Worm (Caenorhabditis elegans) whole organism, L2 larva: ENCODE data around the gene Y54F10BM.13.

ENCODE experiments used
- ZK546.5 ChIP-seq: sonication (generic microtip); optimal IDR thresholded peaks from 2 replicates; lab custom pipeline; 2017; ENCODE audit warnings: missing biosample characterization, missing genetic modification characterization
- alr-1 ChIP-seq: fragments of 150-350 bp; optimal IDR thresholded peaks from 2 replicates; lab custom pipeline; 2014; ENCODE audit warnings: missing biosample characterization, missing genetic modification characterization
- ama-1 ChIP-seq: fragments of 150-350 bp; optimal IDR thresholded peaks from 2 replicates; lab custom pipeline; 2018; ENCODE audit warnings: inconsistent platforms
- blmp-1 ChIP-seq: sonication (generic microtip); optimal IDR thresholded peaks from 2 replicates; lab custom pipeline; 2017; ENCODE audit warnings: missing genetic modification characterization, mild to moderate bottlenecking, missing compliant biosample characterization, antibody characterized with exemption, moderate library complexity; ENCODE audit not compliant: insufficient read depth
- crh-2 ChIP-seq: sonication (generic microtip); optimal IDR thresholded peaks from 2 replicates; lab custom pipeline; 2017; ENCODE audit warnings: missing biosample characterization, missing genetic modification characterization
- dmd-4 ChIP-seq: sonication (generic microtip); optimal IDR thresholded peaks from 2 replicates; lab custom pipeline; 2017; ENCODE audit warnings: missing biosample characterization, missing genetic modification characterization
- elt-3 ChIP-seq: sonication (generic microtip); optimal IDR thresholded peaks from 2 replicates; lab custom pipeline; 2017; ENCODE audit warnings: missing biosample characterization, missing genetic modification characterization
- fos-1 ChIP-seq: fragments of 150-350 bp; optimal IDR thresholded peaks from 2 replicates; lab custom pipeline; 2014; ENCODE audit warnings: missing biosample characterization, missing genetic modification characterization
- lin-13 ChIP-seq: fragments of 150-350 bp; optimal IDR thresholded peaks from 2 replicates; lab custom pipeline; 2014; ENCODE audit warnings: missing biosample characterization, missing genetic modification reagents, missing genetic modification characterization
- lin-39 ChIP-seq: fragments of 150-350 bp; optimal IDR thresholded peaks from 2 replicates; lab custom pipeline; 2014; ENCODE audit warnings: missing biosample characterization, missing genetic modification reagents, missing genetic modification characterization
- mab-5 ChIP-seq: fragments of 150-350 bp; optimal IDR thresholded peaks from 2 replicates; lab custom pipeline; 2014; ENCODE audit warnings: missing biosample characterization, missing genetic modification characterization
- mbf-1 ChIP-seq: sonication (generic microtip); optimal IDR thresholded peaks from 2 replicates; lab custom pipeline; 2017; ENCODE audit warnings: missing biosample characterization, missing genetic modification characterization
- nhr-10 ChIP-seq: sonication (generic microtip); optimal IDR thresholded peaks from 2 replicates; lab custom pipeline; 2017; ENCODE audit warnings: missing biosample characterization, missing genetic modification characterization
- nhr-12 ChIP-seq: fragments of 150-350 bp; optimal IDR thresholded peaks from 2 replicates; lab custom pipeline; 2014; ENCODE audit warnings: missing biosample characterization, missing genetic modification characterization
- nhr-23 ChIP-seq: fragments of 150-350 bp; optimal IDR thresholded peaks from 2 replicates; lab custom pipeline; 2014; ENCODE audit warnings: missing biosample characterization, missing genetic modification reagents, missing genetic modification characterization
- nhr-25 ChIP-seq: fragments of 150-350 bp; sonication (generic microtip); optimal IDR thresholded peaks from 3 replicates; lab custom pipeline; 2014; ENCODE audit warnings: missing biosample characterization, missing genetic modification characterization
- peb-1 ChIP-seq: fragments of 150-350 bp; optimal IDR thresholded peaks from 2 replicates; lab custom pipeline; 2014; ENCODE audit warnings: missing biosample characterization, missing genetic modification characterization
- sem-4 ChIP-seq: fragments of 150-350 bp; optimal IDR thresholded peaks from 2 replicates; lab custom pipeline; 2014; ENCODE audit warnings: missing biosample characterization, missing genetic modification reagents, missing genetic modification characterization
- skn-1 ChIP-seq: sonication (generic microtip); optimal IDR thresholded peaks from 2 replicates; lab custom pipeline; 2017; ENCODE audit warnings: missing biosample characterization, missing genetic modification characterization
- sma-3 ChIP-seq: sonication (generic microtip); optimal IDR thresholded peaks from 2 replicates; lab custom pipeline; 2016; ENCODE audit warnings: missing genetic modification reagents, missing genetic modification characterization, missing compliant biosample characterization
- unc-55 ChIP-seq: fragments of 150-350 bp; sonication (generic microtip); optimal IDR thresholded peaks from 3 replicates; lab custom pipeline; 2014; ENCODE audit warnings: missing biosample characterization, missing genetic modification reagents, missing genetic modification characterization
- unc-62 ChIP-seq: fragments of 150-350 bp; optimal IDR thresholded peaks from 2 replicates; lab custom pipeline; 2014; ENCODE audit warnings: missing biosample characterization, missing genetic modification reagents, missing genetic modification characterization
- ztf-11 ChIP-seq: sonication (generic microtip); optimal IDR thresholded peaks from 2 replicates; lab custom pipeline; 2017; ENCODE audit warnings: missing biosample characterization, missing genetic modification characterization

The Y54F10BM.13 gene

DNA sequence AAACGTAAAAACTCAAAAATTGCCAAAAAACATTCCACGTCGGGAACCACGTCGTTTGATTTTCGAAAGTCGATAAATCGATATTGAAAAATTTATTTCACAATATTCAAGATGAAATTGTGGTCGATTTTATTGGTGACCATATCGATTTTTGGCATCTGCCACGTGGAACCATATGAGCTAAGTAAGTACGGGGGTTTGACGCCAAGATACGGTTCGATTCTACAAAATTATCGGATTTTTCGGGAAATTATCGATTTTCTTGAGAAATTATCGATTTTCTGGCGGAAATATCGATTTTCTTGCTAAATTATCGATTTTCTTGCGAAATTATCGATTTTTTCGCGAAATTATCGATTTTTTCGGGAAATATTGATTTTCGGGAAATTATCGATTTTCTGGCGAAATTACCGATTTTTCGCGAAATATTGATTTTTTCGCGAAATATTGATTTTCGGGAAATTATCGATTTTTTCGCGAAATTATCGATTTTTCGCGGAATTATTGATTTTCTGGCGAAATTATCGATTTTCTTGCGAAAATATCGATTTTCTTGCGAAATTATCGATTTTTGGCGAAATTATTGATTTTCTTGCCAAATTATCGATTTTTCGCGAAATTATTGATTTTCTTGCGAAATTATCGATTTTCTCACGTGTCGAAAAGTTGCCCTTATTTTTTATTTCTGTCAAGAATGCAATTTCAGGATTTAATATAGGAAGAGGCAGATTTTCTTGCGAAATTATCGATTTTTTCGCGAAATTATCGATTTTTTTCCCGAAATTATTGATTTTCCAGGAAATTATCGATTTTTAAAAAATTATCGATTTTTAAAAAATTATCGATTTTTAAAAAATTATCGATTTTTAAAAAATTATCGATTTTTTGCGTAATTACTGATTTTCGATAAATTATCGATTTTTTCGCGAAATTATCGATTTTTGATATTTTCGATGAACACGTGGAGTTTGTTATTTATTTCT, 48.6 kb downstream of the Y54F10BM.13 start, which contains the start of gene Y54F10BM.3:
Gene Y54F10BM.3 (plus strand): TSS at position 51 of the 983 bp plus-strand sequence.
- TF ChIP-seq lin-13, result no peak
- TF ChIP-seq lin-39 (tag; lab: Kevin White, UChicago), result no peak
- no peak for TF ChIP-seq alr-1 (tag; lab: Kevin White, UChicago)
- no peak for TF ChIP-seq blmp-1 (tag; lab: Kevin White, UChicago)
- no peak for TF ChIP-seq unc-62
- TF ChIP-seq mbf-1 (tag; lab: Kevin White, UChicago), result no peak
- no peak for TF ChIP-seq skn-1
- TF ChIP-seq crh-2 (tag; lab: Kevin White, UChicago), result no peak
- no peak for TF ChIP-seq nhr-23 (tag; lab: Kevin White, UChicago)
- TF ChIP-seq ZK546.5 (tag; lab: Kevin White, UChicago), result no peak
- no peak for TF ChIP-seq mab-5 (tag; lab: Kevin White, UChicago)
- TF ChIP-seq nhr-12 (tag; lab: Kevin White, UChicago), result no peak
- no peak for TF ChIP-seq peb-1 (tag; lab: Kevin White, UChicago)
- no peak for TF ChIP-seq ztf-11 (tag; lab: Kevin White, UChicago)
- TF ChIP-seq, all 48 proteins: peak for 0

DNA sequence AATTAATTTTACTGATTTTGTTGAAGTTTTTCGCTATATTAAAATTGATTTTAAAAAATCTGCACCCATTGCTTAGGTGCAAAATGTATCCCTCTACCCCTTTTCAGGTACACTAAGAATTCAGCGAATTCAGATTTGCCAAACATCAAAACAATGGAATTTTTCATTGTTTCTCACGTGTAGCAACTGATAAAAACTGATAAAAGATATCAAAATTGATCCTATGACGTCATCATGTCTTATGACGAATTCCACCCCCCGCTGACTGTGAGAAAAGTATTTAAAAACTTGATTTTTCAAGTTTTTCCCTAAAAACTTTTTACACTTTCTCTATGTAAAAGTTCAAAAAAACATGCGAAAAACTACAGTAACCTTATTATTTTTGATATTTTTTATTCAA, 50.3 kb downstream of the Y54F10BM.13 start, which contains the start of gene Y54F10BM.22:
Gene Y54F10BM.22 (plus strand): TSS at position 331 of the 400 bp plus-strand sequence.
- TF ChIP-seq mab-5 (tag; lab: Kevin White, UChicago) (no peak), unc-55 (GFP tag; lab: Kevin White, UChicago) (no peak), nhr-10 (tag; lab: Kevin White, UChicago) (no peak), nhr-25 (peak; percentile 60), ama-1 (no peak), ztf-11 (tag; lab: Kevin White, UChicago) (no peak), fos-1 (tag; lab: Kevin White, UChicago) (no peak), sem-4 (tag; lab: Kevin White, UChicago) (no peak), dmd-4 (tag; lab: Kevin White, UChicago) (no peak), crh-2 (tag; lab: Kevin White, UChicago) (no peak), elt-3 (tag; lab: Kevin White, UChicago) (no peak), sma-3 (GFP tag; lab: Kevin White, UChicago) (peak; percentile 59), nhr-23 (tag; lab: Kevin White, UChicago) (no peak), skn-1 (no peak), peb-1 (tag; lab: Kevin White, UChicago) (no peak)
